Worm (Caenorhabditis elegans) whole organism, late embryonic: ENCODE results near the gene fbxa-172.

Source experiments
- K02D7.2 ChIP-seq: sonication (generic microtip); optimal IDR thresholded peaks from 2 replicates; lab custom pipeline; 2017; ENCODE audit warnings: mild to moderate bottlenecking, missing genetic modification characterization, missing compliant biosample characterization
- K09A11.1 ChIP-seq: sonication (generic microtip); optimal IDR thresholded peaks from 2 replicates; lab custom pipeline; 2017; ENCODE audit warnings: antibody characterized with exemption, mild to moderate bottlenecking, missing genetic modification characterization, missing compliant biosample characterization; ENCODE audit not compliant: insufficient read depth
- T23F11.4 ChIP-seq: fragments of 200-800 bp; sonication (Bioruptor generic); optimal IDR thresholded peaks from 2 replicates; lab custom pipeline; 2018; ENCODE audit warnings: mild to moderate bottlenecking, missing genetic modification characterization, missing compliant biosample characterization
- Y22D7AL.16 ChIP-seq: sonication (generic microtip); optimal IDR thresholded peaks from 2 replicates; lab custom pipeline; 2016; ENCODE audit warnings: missing genetic modification characterization, missing compliant biosample characterization
- ceh-2 ChIP-seq: sonication (generic microtip); optimal IDR thresholded peaks from 2 replicates; lab custom pipeline; 2016; ENCODE audit warnings: missing genotype, missing genetic modification characterization, missing compliant biosample characterization
- ceh-24 ChIP-seq: sonication (generic microtip); optimal IDR thresholded peaks from 2 replicates; lab custom pipeline; 2016; ENCODE audit warnings: mild to moderate bottlenecking, missing genetic modification characterization, missing compliant biosample characterization
- ceh-30 ChIP-seq: fragments of 150-350 bp; optimal IDR thresholded peaks from 2 replicates; lab custom pipeline; 2014; ENCODE audit warnings: missing biosample characterization, missing genetic modification characterization
- ceh-31 ChIP-seq: sonication (generic microtip); optimal IDR thresholded peaks from 2 replicates; lab custom pipeline; 2016; ENCODE audit warnings: missing genetic modification characterization, missing compliant biosample characterization
- ceh-34 ChIP-seq: sonication (generic microtip); optimal IDR thresholded peaks from 2 replicates; lab custom pipeline; 2016; ENCODE audit warnings: mild to moderate bottlenecking, missing genetic modification characterization, missing compliant biosample characterization
- ceh-48 ChIP-seq: sonication (generic microtip); optimal IDR thresholded peaks from 2 replicates; lab custom pipeline; 2016; ENCODE audit warnings: missing genetic modification characterization, inconsistent platforms, missing compliant biosample characterization
- ceh-6 ChIP-seq: fragments of 200-800 bp; sonication (Bioruptor generic); optimal IDR thresholded peaks from 2 replicates; lab custom pipeline; 2018; ENCODE audit warnings: mild to moderate bottlenecking, missing genetic modification characterization, missing compliant biosample characterization
- che-1 ChIP-seq: sonication (generic microtip); optimal IDR thresholded peaks from 2 replicates; lab custom pipeline; 2016; ENCODE audit warnings: mild to moderate bottlenecking, missing genetic modification characterization, missing compliant biosample characterization
- dmd-4 ChIP-seq: sonication (generic microtip); optimal IDR thresholded peaks from 2 replicates; lab custom pipeline; 2016; ENCODE audit warnings: borderline replicate concordance, missing genetic modification characterization, missing compliant biosample characterization
- dve-1 ChIP-seq: sonication (generic microtip); optimal IDR thresholded peaks from 2 replicates; lab custom pipeline; 2017; ENCODE audit warnings: antibody characterized with exemption, mild to moderate bottlenecking, missing genetic modification characterization, missing compliant biosample characterization
- ets-4 ChIP-seq: sonication (generic microtip); optimal IDR thresholded peaks from 2 replicates; lab custom pipeline; 2016; ENCODE audit warnings: missing genetic modification characterization, missing compliant biosample characterization
- eyg-1 ChIP-seq: sonication (generic microtip); optimal IDR thresholded peaks from 2 replicates; lab custom pipeline; 2016; ENCODE audit warnings: missing genotype, missing genetic modification characterization, missing compliant biosample characterization
- fax-1 ChIP-seq: sonication (generic microtip); optimal IDR thresholded peaks from 2 replicates; lab custom pipeline; 2016; ENCODE audit warnings: missing genotype, missing genetic modification characterization, missing compliant biosample characterization
- fkh-10 ChIP-seq: fragments of 150-350 bp; optimal IDR thresholded peaks from 2 replicates; lab custom pipeline; 2014; ENCODE audit warnings: missing biosample characterization, missing genetic modification reagents, missing genetic modification characterization
- fkh-6 ChIP-seq: sonication (generic microtip); optimal IDR thresholded peaks from 2 replicates; lab custom pipeline; 2016; ENCODE audit warnings: missing genetic modification characterization, missing compliant biosample characterization
- gmeb-2 ChIP-seq: sonication (generic microtip); optimal IDR thresholded peaks from 2 replicates; lab custom pipeline; 2016; ENCODE audit warnings: missing genetic modification characterization, inconsistent platforms, missing compliant biosample characterization
- hlh-15 ChIP-seq: sonication (generic microtip); optimal IDR thresholded peaks from 2 replicates; lab custom pipeline; 2016; ENCODE audit warnings: missing genetic modification characterization, missing compliant biosample characterization
- hlh-30 ChIP-seq: sonication (generic microtip); optimal IDR thresholded peaks from 2 replicates; lab custom pipeline; 2017; ENCODE audit warnings: antibody characterized with exemption, missing genetic modification characterization, missing compliant biosample characterization; ENCODE audit not compliant: insufficient read depth
- lim-6 ChIP-seq: sonication (generic microtip); optimal IDR thresholded peaks from 2 replicates; lab custom pipeline; 2016; ENCODE audit warnings: missing genetic modification characterization, missing compliant biosample characterization
- lin-11 ChIP-seq: fragments of 200-800 bp; sonication (Bioruptor generic); optimal IDR thresholded peaks from 2 replicates; lab custom pipeline; 2018; ENCODE audit warnings: mild to moderate bottlenecking, missing genetic modification characterization, missing compliant biosample characterization
- mec-3 ChIP-seq: sonication (generic microtip); optimal IDR thresholded peaks from 2 replicates; lab custom pipeline; 2016; ENCODE audit warnings: borderline replicate concordance, missing genetic modification characterization, missing compliant biosample characterization
- nhr-11 ChIP-seq: fragments of 150-350 bp; optimal IDR thresholded peaks from 2 replicates; lab custom pipeline; 2014; ENCODE audit warnings: missing biosample characterization, missing genetic modification characterization
- npax-4 ChIP-seq: sonication (generic microtip); optimal IDR thresholded peaks from 2 replicates; lab custom pipeline; 2016; ENCODE audit warnings: missing genetic modification characterization, missing compliant biosample characterization
- pag-3 ChIP-seq: sonication (generic microtip); optimal IDR thresholded peaks from 2 replicates; lab custom pipeline; 2016; ENCODE audit warnings: missing compliant biosample characterization, missing genetic modification characterization, borderline replicate concordance
- pha-2 ChIP-seq: sonication (generic microtip); optimal IDR thresholded peaks from 2 replicates; lab custom pipeline; 2017; ENCODE audit warnings: mild to moderate bottlenecking, missing genetic modification characterization, missing compliant biosample characterization
- pros-1 ChIP-seq: fragments of 150-350 bp; optimal IDR thresholded peaks from 2 replicates; lab custom pipeline; 2014; ENCODE audit warnings: missing biosample characterization, missing genetic modification reagents, missing genetic modification characterization
- sox-4 ChIP-seq: sonication (generic microtip); optimal IDR thresholded peaks from 2 replicates; lab custom pipeline; 2017; ENCODE audit warnings: mild to moderate bottlenecking, missing genetic modification characterization, inconsistent platforms, missing compliant biosample characterization
- tbx-7 ChIP-seq: sonication (generic microtip); optimal IDR thresholded peaks from 2 replicates; lab custom pipeline; 2016; ENCODE audit warnings: missing genotype, missing genetic modification characterization, missing compliant biosample characterization
- ttx-3 ChIP-seq: sonication (generic microtip); optimal IDR thresholded peaks from 2 replicates; lab custom pipeline; 2016; ENCODE audit warnings: missing genetic modification reagents, missing genetic modification characterization, missing compliant biosample characterization
- unc-42 ChIP-seq: sonication (generic microtip); optimal IDR thresholded peaks from 2 replicates; lab custom pipeline; 2016; ENCODE audit warnings: missing genotype, missing genetic modification characterization, missing compliant biosample characterization
- unc-55 ChIP-seq: sonication (generic microtip); optimal IDR thresholded peaks from 2 replicates; lab custom pipeline; 2017; ENCODE audit warnings: missing biosample characterization, missing genetic modification reagents, missing genetic modification characterization
- zip-5 ChIP-seq: sonication (generic microtip); optimal IDR thresholded peaks from 2 replicates; lab custom pipeline; 2016; ENCODE audit warnings: missing genetic modification characterization, missing compliant biosample characterization
- ztf-16 ChIP-seq: sonication (generic microtip); optimal IDR thresholded peaks from 2 replicates; lab custom pipeline; 2017; ENCODE audit warnings: missing genetic modification characterization, missing compliant biosample characterization

Gene fbxa-172

DNA sequence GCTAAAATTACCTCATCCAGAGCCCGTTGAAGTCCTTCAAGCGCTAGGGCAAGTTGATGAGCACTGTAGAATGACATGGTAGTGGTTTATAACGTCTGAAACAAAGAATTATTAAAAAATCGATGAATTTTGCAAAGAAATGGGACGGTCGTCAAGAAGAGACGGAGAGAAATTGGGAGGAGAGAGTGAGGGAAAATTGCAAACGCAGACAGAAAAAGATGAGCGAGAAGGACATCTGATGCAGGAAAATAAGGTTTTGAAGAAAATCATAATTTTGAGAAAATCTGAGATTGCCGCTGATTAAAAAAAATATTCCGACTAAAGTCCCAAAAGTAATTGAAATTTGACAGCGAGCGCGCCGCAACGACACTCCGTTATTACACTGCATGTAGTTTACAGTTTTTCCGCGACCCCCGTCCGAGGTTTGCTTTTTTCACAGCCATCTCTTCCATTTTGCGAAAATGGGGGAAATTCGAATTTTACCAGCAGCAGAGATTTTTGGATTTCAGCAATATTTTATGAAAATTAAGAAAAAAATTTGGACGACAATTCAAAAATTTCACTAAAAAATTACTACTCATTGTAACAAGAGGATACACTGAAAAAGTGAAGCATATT is 20.7 kb upstream of the fbxa-172 start, which contains the start of gene C18D4.6:
Gene C18D4.6, minus strand, starts transcription at position 97 of the 618 bp plus-strand sequence.
- TF ChIP-seq dve-1 (tag; lab: Kevin White, UChicago) (no peak), npax-4 (tag; lab: Kevin White, UChicago) (no peak), ztf-16 (tag; lab: Kevin White, UChicago) (no peak), unc-55 (GFP tag; lab: Kevin White, UChicago) (no peak), hlh-15 (tag; lab: Kevin White, UChicago) (no peak), che-1 (tag; lab: Kevin White, UChicago) (no peak), pros-1 (tag; lab: Kevin White, UChicago) (no peak), ceh-24 (tag; lab: Kevin White, UChicago) (no peak), zip-5 (tag; lab: Kevin White, UChicago) (no peak), ceh-34 (tag; lab: Kevin White, UChicago) (no peak), ceh-2 (no peak), mec-3 (tag; lab: Kevin White, UChicago) (no peak), sox-4 (tag; lab: Kevin White, UChicago) (no peak), ets-4 (no peak), ceh-30 (tag; lab: Kevin White, UChicago) (no peak), Y22D7AL.16 (no peak), eyg-1 (tag; lab: Kevin White, UChicago) (no peak)

DNA sequence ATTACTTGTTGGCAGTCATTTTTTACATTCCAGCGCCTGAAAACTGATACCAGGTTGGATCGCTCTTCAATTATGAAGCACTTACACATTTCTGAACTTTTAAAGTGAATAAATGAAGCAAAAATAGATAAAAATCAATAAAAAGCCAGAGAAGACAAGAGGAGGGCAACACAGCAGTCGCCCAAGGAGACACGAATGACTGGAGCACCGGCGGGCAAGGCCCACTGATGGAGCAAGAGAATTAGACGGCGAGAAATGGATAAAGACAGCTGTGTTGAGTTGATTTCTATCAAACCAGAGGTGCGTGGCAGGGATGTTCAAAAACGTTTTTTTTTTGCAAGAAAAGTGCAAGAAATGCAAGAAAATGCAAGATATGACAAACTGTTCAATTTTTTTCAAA is 19.8 kb upstream of the fbxa-172 start:
- TF ChIP-seq lin-11 = no peak
- no peak for TF ChIP-seq K02D7.2 (tag; lab: Kevin White, UChicago)
- TF ChIP-seq ceh-48 (tag; lab: Kevin White, UChicago) = peak; percentile 37
- no peak for TF ChIP-seq npax-4 (tag; lab: Kevin White, UChicago)
- no peak for TF ChIP-seq zip-5 (tag; lab: Kevin White, UChicago)
- TF ChIP-seq pag-3 (tag; lab: Kevin White, UChicago) = no peak

DNA sequence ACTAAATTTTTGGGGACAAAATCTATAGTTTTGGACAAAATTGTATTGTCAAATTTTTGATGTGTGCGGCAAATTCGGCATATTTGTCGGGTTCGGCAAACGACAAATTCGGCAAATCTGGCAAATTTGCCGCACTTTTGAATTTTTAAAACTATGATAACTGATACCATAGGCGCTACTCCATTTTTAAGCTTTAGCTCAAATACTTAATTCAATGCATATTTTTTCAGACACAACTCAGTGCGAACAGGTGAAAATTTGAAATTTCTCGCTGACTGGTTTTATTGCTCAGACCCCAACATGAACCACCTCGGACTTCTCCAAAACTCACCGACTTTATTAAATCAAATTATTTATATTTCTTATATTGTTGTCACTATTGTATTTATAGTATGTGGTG is 18.8 kb upstream of the fbxa-172 start, which contains the start of gene srz-25:
Gene srz-25, plus strand, starts transcription at position 301 of the 400 bp plus-strand sequence.
- no peak for TF ChIP-seq fkh-6 (tag; lab: Kevin White, UChicago)
- TF ChIP-seq lim-6 (tag; lab: Kevin White, UChicago) = no peak
- TF ChIP-seq ceh-6 (GFP tag; lab: Kevin White, UChicago) = no peak
- TF ChIP-seq ttx-3 (tag; lab: Kevin White, UChicago) = no peak
- TF ChIP-seq T23F11.4 (GFP tag; lab: Kevin White, UChicago) = no peak
- TF ChIP-seq hlh-30 (tag; lab: Kevin White, UChicago) = no peak
- no peak for TF ChIP-seq nhr-11 (tag; lab: Kevin White, UChicago)
- no peak for TF ChIP-seq pag-3 (tag; lab: Kevin White, UChicago)
- no peak for TF ChIP-seq gmeb-2
- TF ChIP-seq zip-5 (tag; lab: Kevin White, UChicago) = no peak
- no peak for TF ChIP-seq dmd-4 (tag; lab: Kevin White, UChicago)
- no peak for TF ChIP-seq ceh-31
- TF ChIP-seq sox-4 (tag; lab: Kevin White, UChicago) = no peak
- TF ChIP-seq K09A11.1 (tag; lab: Kevin White, UChicago) = no peak
- no peak for TF ChIP-seq tbx-7 (tag; lab: Kevin White, UChicago)
- TF ChIP-seq unc-42 (tag; lab: Kevin White, UChicago) = no peak
- no peak for TF ChIP-seq fkh-10
- TF ChIP-seq pha-2 (tag; lab: Kevin White, UChicago) = no peak
- TF ChIP-seq fax-1 (tag; lab: Kevin White, UChicago) = no peak
- no peak for TF ChIP-seq lin-11
